Fruit fly (Drosophila melanogaster) whole organism, embryonic: ENCODE results near the gene HtrA2.

Source experiments
- ATbp ChIP-seq: fragments of 200-800 bp; sonication (Bioruptor generic); optimal IDR thresholded peaks from 2 replicates; lab custom pipeline; 2017; ENCODE audit warnings: missing biosample characterization, mild to moderate bottlenecking, missing genetic modification characterization, missing genetic modification reagents
- Adf1 ChIP-seq: fragments of 200-800 bp; sonication (Bioruptor generic); IDR thresholded peaks from 2 replicates; pipeline ENCODE4 v1.3.6; 2022; ENCODE audit warnings: missing biosample characterization, missing genetic modification characterization
- Asciz ChIP-seq: fragments of 200-800 bp; sonication (Bioruptor generic); optimal IDR thresholded peaks from 2 replicates; lab custom pipeline; 2017; ENCODE audit warnings: missing biosample characterization, mild to moderate bottlenecking, missing genetic modification characterization, missing genetic modification reagents
- CG10147 ChIP-seq: fragments of 200-800 bp; sonication (Bioruptor generic); optimal IDR thresholded peaks from 2 replicates; lab custom pipeline; 2019; ENCODE audit warnings: missing biosample characterization, mild to moderate bottlenecking, missing genetic modification characterization, moderate library complexity
- CG10321 ChIP-seq: fragments of 200-800 bp; sonication (Bioruptor generic); IDR thresholded peaks from 2 replicates; pipeline ENCODE4 v1.3.6; 2022; ENCODE audit warnings: missing biosample characterization, missing genetic modification characterization
- CG10565 ChIP-seq: fragments of 200-800 bp; sonication (Bioruptor generic); optimal IDR thresholded peaks from 3 replicates; lab custom pipeline; 2016; ENCODE audit warnings: missing biosample characterization, mild to moderate bottlenecking, missing genetic modification characterization
- CG11456 ChIP-seq: fragments of 200-800 bp; sonication (Bioruptor generic); IDR thresholded peaks from 3 replicates; pipeline ENCODE4 v1.3.6; 2022; ENCODE audit warnings: missing biosample characterization, missing genetic modification characterization
- CG11696 ChIP-seq: fragments of 200-800 bp; sonication (Bioruptor generic); IDR thresholded peaks from 2 replicates; pipeline ENCODE4 v1.3.6; 2022; ENCODE audit warnings: missing biosample characterization, missing genetic modification characterization
- CG12071 ChIP-seq: fragments of 200-800 bp; sonication (Bioruptor generic); optimal IDR thresholded peaks from 3 replicates; lab custom pipeline; 2018; ENCODE audit warnings: missing biosample characterization, mild to moderate bottlenecking, missing genetic modification characterization
- CG12391 ChIP-seq: fragments of 200-800 bp; sonication (Bioruptor generic); optimal IDR thresholded peaks from 3 replicates; lab custom pipeline; 2018; ENCODE audit warnings: missing biosample characterization, mild to moderate bottlenecking, missing genetic modification characterization, moderate library complexity
- CG14014 ChIP-seq: fragments of 200-800 bp; sonication (Bioruptor generic); IDR thresholded peaks from 2 replicates; pipeline ENCODE4 v1.3.6; 2022; ENCODE audit warnings: missing biosample characterization, missing genetic modification characterization
- CG14441 ChIP-seq: fragments of 200-800 bp; sonication (Bioruptor generic); IDR thresholded peaks from 2 replicates; pipeline ENCODE4 v1.3.6; 2022; ENCODE audit warnings: missing biosample characterization, missing genetic modification characterization
- CG14667 ChIP-seq: fragments of 200-800 bp; sonication (Bioruptor generic); IDR thresholded peaks from 2 replicates; pipeline ENCODE4 v1.3.6; 2022; ENCODE audit warnings: missing biosample characterization, missing genetic modification characterization
- CG15696 ChIP-seq: fragments of 200-800 bp; sonication (Bioruptor generic); optimal IDR thresholded peaks from 2 replicates; lab custom pipeline; 2019; ENCODE audit warnings: missing biosample characterization, mild to moderate bottlenecking, missing genetic modification characterization, moderate library complexity
- CG30403 ChIP-seq: fragments of 200-800 bp; sonication (Bioruptor generic); optimal IDR thresholded peaks from 3 replicates; lab custom pipeline; 2016; ENCODE audit warnings: missing biosample characterization, missing genetic modification characterization
- CG3281 ChIP-seq: fragments of 200-800 bp; sonication (Bioruptor generic); optimal IDR thresholded peaks from 3 replicates; lab custom pipeline; 2017; ENCODE audit warnings: missing biosample characterization, mild to moderate bottlenecking, missing genetic modification characterization
- CG33213 ChIP-seq: fragments of 200-800 bp; sonication (Bioruptor generic); optimal IDR thresholded peaks from 3 replicates; lab custom pipeline; 2016; ENCODE audit warnings: missing biosample characterization, missing genetic modification characterization
- CG3995 ChIP-seq: fragments of 200-800 bp; sonication (Bioruptor generic); optimal IDR thresholded peaks from 3 replicates; lab custom pipeline; 2016; ENCODE audit warnings: missing biosample characterization, missing genetic modification characterization
- CG6254 ChIP-seq: fragments of 200-800 bp; sonication (Bioruptor generic); optimal IDR thresholded peaks from 3 replicates; lab custom pipeline; 2017; ENCODE audit warnings: mild to moderate bottlenecking, missing biosample characterization, missing genetic modification reagents, missing genetic modification characterization
- CG6654 ChIP-seq: fragments of 200-800 bp; sonication (Bioruptor generic); optimal IDR thresholded peaks from 2 replicates; lab custom pipeline; 2017; ENCODE audit warnings: missing biosample characterization, mild to moderate bottlenecking, missing genetic modification characterization
- CG6813 ChIP-seq: fragments of 200-800 bp; sonication (Bioruptor generic); optimal IDR thresholded peaks from 2 replicates; lab custom pipeline; 2017; ENCODE audit warnings: missing biosample characterization, missing genetic modification characterization, mild to moderate bottlenecking, moderate library complexity, missing genetic modification reagents
- CG7556 ChIP-seq: fragments of 200-800 bp; sonication (Bioruptor generic); optimal IDR thresholded peaks from 2 replicates; lab custom pipeline; 2017; ENCODE audit warnings: missing biosample characterization, mild to moderate bottlenecking, missing genetic modification characterization
- CG7928 ChIP-seq: fragments of 200-800 bp; sonication (Bioruptor generic); optimal IDR thresholded peaks from 2 replicates; lab custom pipeline; 2017; ENCODE audit warnings: missing biosample characterization, mild to moderate bottlenecking, missing genetic modification characterization
- CG9215 ChIP-seq: fragments of 200-800 bp; sonication (Bioruptor generic); IDR thresholded peaks from 2 replicates; pipeline ENCODE4 v1.3.6; 2022; ENCODE audit warnings: missing biosample characterization, missing genetic modification characterization
- Dek ChIP-seq: fragments of 200-800 bp; sonication (Bioruptor generic); optimal IDR thresholded peaks from 3 replicates; lab custom pipeline; 2019; ENCODE audit warnings: missing biosample characterization, mild to moderate bottlenecking, missing genetic modification characterization, moderate library complexity
- Drgx ChIP-seq: fragments of 200-800 bp; sonication (Bioruptor generic); IDR thresholded peaks from 2 replicates; pipeline ENCODE4 v1.3.6; 2022; ENCODE audit warnings: missing biosample characterization, missing genetic modification characterization
- Ets97D ChIP-seq: fragments of 200-800 bp; sonication (Bioruptor generic); optimal IDR thresholded peaks from 3 replicates; lab custom pipeline; 2016; ENCODE audit warnings: missing biosample characterization, missing genetic modification characterization
- GATAe ChIP-seq: fragments of 200-800 bp; sonication (Bioruptor generic); conservative IDR thresholded peaks from 2 replicates; pipeline ENCODE4 v1.3.6; 2022; ENCODE audit warnings: missing biosample characterization, missing genetic modification characterization
- HLH3B ChIP-seq: fragments of 200-800 bp; sonication (Bioruptor generic); IDR thresholded peaks from 2 replicates; pipeline ENCODE4 v1.3.6; 2022; ENCODE audit warnings: missing biosample characterization, missing genetic modification characterization
- Hsf ChIP-seq: fragments of 200-800 bp; sonication (Bioruptor generic); optimal IDR thresholded peaks from 3 replicates; lab custom pipeline; 2016; ENCODE audit warnings: missing biosample characterization, missing genetic modification characterization
- Kr ChIP-seq: fragments of 200-800 bp; sonication (Bioruptor generic); optimal IDR thresholded peaks from 2 replicates; lab custom pipeline; 2017; ENCODE audit warnings: missing biosample characterization, mild to moderate bottlenecking, missing genetic modification characterization
- Neu2 ChIP-seq: fragments of 200-800 bp; sonication (Bioruptor generic); optimal IDR thresholded peaks from 3 replicates; lab custom pipeline; 2016; ENCODE audit warnings: missing biosample characterization, missing genetic modification characterization, borderline replicate concordance
- Sox102F ChIP-seq: fragments of 200-800 bp; sonication (Bioruptor generic); optimal IDR thresholded peaks from 2 replicates; lab custom pipeline; 2018; ENCODE audit warnings: missing biosample characterization, mild to moderate bottlenecking, missing genetic modification characterization, moderate library complexity
- Vsx1 ChIP-seq: fragments of 200-800 bp; sonication (Bioruptor generic); optimal IDR thresholded peaks from 2 replicates; lab custom pipeline; 2017; ENCODE audit warnings: missing biosample characterization, mild to moderate bottlenecking, missing genetic modification characterization, missing genetic modification reagents
- ap ChIP-seq: fragments of 200-800 bp; sonication (Bioruptor generic); IDR thresholded peaks from 2 replicates; pipeline ENCODE4 v1.3.6; 2022; ENCODE audit warnings: missing biosample characterization, missing genetic modification characterization
- bab2 ChIP-seq: fragments of 200-800 bp; sonication (Bioruptor generic); optimal IDR thresholded peaks from 2 replicates; lab custom pipeline; 2016; ENCODE audit warnings: missing biosample characterization, missing genetic modification characterization
- bcd ChIP-seq: fragments of 200-800 bp; sonication (Bioruptor generic); optimal IDR thresholded peaks from 2 replicates; lab custom pipeline; 2017; ENCODE audit warnings: missing biosample characterization, mild to moderate bottlenecking, missing genetic modification characterization
- caup ChIP-seq: fragments of 200-800 bp; sonication (Bioruptor generic); optimal IDR thresholded peaks from 3 replicates; lab custom pipeline; 2017; ENCODE audit warnings: missing biosample characterization, mild to moderate bottlenecking, missing genetic modification characterization, moderate library complexity; ENCODE audit not compliant: severe bottlenecking
- danr ChIP-seq: fragments of 200-800 bp; sonication (Bioruptor generic); IDR thresholded peaks from 2 replicates; pipeline ENCODE4 v1.3.6; 2022; ENCODE audit warnings: missing biosample characterization, missing genetic modification characterization
- ewg ChIP-seq: fragments of 200-800 bp; sonication (Bioruptor generic); optimal IDR thresholded peaks from 3 replicates; lab custom pipeline; 2017; ENCODE audit warnings: mild to moderate bottlenecking, missing biosample characterization, missing genetic modification reagents, missing genetic modification characterization
- fu2 ChIP-seq: fragments of 200-800 bp; sonication (Bioruptor generic); optimal IDR thresholded peaks from 2 replicates; lab custom pipeline; 2016; ENCODE audit warnings: missing biosample characterization, missing genetic modification characterization
- klu ChIP-seq: fragments of 200-800 bp; sonication (Bioruptor generic); IDR thresholded peaks from 2 replicates; pipeline ENCODE4 v1.3.6; 2022; ENCODE audit warnings: missing biosample characterization, missing genetic modification characterization
- lab ChIP-seq: fragments of 200-800 bp; sonication (Bioruptor generic); optimal IDR thresholded peaks from 3 replicates; lab custom pipeline; 2017; ENCODE audit warnings: missing biosample characterization, missing genetic modification characterization, mild to moderate bottlenecking, moderate library complexity, missing genetic modification reagents
- mld ChIP-seq: fragments of 200-800 bp; sonication (Bioruptor generic); IDR thresholded peaks from 3 replicates; pipeline ENCODE4 v1.3.6; 2022; ENCODE audit warnings: missing biosample characterization, missing genetic modification characterization; ENCODE audit not compliant: partially characterized antibody
- pb ChIP-seq: fragments of 200-800 bp; sonication (Bioruptor generic); optimal IDR thresholded peaks from 3 replicates; lab custom pipeline; 2016; ENCODE audit warnings: missing biosample characterization, missing genetic modification characterization
- pfk ChIP-seq: fragments of 200-800 bp; sonication (Bioruptor generic); optimal IDR thresholded peaks from 2 replicates; lab custom pipeline; 2018; ENCODE audit warnings: missing biosample characterization, mild to moderate bottlenecking, missing genetic modification characterization, moderate library complexity
- pita ChIP-seq: fragments of 200-800 bp; sonication (Bioruptor generic); optimal IDR thresholded peaks from 2 replicates; lab custom pipeline; 2017; ENCODE audit warnings: missing biosample characterization, mild to moderate bottlenecking, missing genetic modification characterization
- sc ChIP-seq, 3 experiments: fragments of >200 bp in 2 of 3; fragments of 200-800 bp in 1 of 3; sonication (Bioruptor generic) in 1 of 3; optimal IDR thresholded peaks; 2 replicates in 2 of 3; 3 replicates in 1 of 3; lab custom pipeline; 2017; ENCODE audit warnings: mild to moderate bottlenecking in 1 of 3, missing biosample characterization in 1 of 3, missing genetic modification characterization in 1 of 3, missing genetic modification reagents in 1 of 3
- schlank ChIP-seq: fragments of 200-800 bp; sonication (Bioruptor generic); optimal IDR thresholded peaks from 2 replicates; lab custom pipeline; 2018; ENCODE audit warnings: missing biosample characterization, mild to moderate bottlenecking, missing genetic modification characterization
- sens-2 ChIP-seq: fragments of 200-800 bp; sonication (Bioruptor generic); IDR thresholded peaks from 2 replicates; pipeline ENCODE4 v1.3.6; 2022; ENCODE audit warnings: missing biosample characterization, missing genetic modification characterization
- ssp ChIP-seq: fragments of 200-800 bp; sonication (Bioruptor generic); IDR thresholded peaks from 2 replicates; pipeline ENCODE4 v1.3.6; 2022; ENCODE audit warnings: missing biosample characterization, missing genetic modification characterization
- wdn ChIP-seq: fragments of 200-800 bp; sonication (Bioruptor generic); IDR thresholded peaks from 2 replicates; pipeline ENCODE4 v1.3.6; 2022; ENCODE audit warnings: missing biosample characterization, missing genetic modification characterization
- zfh2 ChIP-seq: fragments of 200-800 bp; sonication (Bioruptor generic); optimal IDR thresholded peaks from 2 replicates; lab custom pipeline; 2016; ENCODE audit warnings: missing biosample characterization, missing genetic modification characterization

HtrA2 gene

dm6 chr3R:14526657-14527056 is 15.1 kb upstream of the HtrA2 start (continued):
- TF ChIP-seq CG10565 (no peak), CG6813 (GFP tag; lab: Kevin White, UChicago) (peak; percentile 43), caup (GFP tag; lab: Kevin White, UChicago) (peak; percentile 7), Kr (GFP tag; lab: Kevin White, UChicago) (no peak), CG11696 (GFP tag; lab: Robert Waterston, UW) (no peak), ssp (GFP tag; lab: Robert Waterston, UW) (no peak), schlank (tag; lab: Kevin White, UChicago) (no peak), sc (optimal IDR thresholded peaks at IDR 0.05; lab: Kevin White, UChicago) (no peak), sc (GFP tag; optimal IDR thresholded peaks at IDR 0.05; lab: Kevin White, UChicago) (no peak), pfk (GFP tag; lab: Kevin White, UChicago) (no peak), CG12071 (GFP tag; lab: Kevin White, UChicago) (peak; percentile 21), Asciz (GFP tag; lab: Kevin White, UChicago) (peak; percentile 50), ap (GFP tag; lab: Robert Waterston, UW) (no peak), CG6654 (GFP tag; lab: Kevin White, UChicago) (no peak), Sox102F (GFP tag; lab: Kevin White, UChicago) (peak; percentile 12), CG9215 (GFP tag; lab: Robert Waterston, UW) (no peak), ewg (GFP tag; lab: Kevin White, UChicago) (no peak), Neu2 (no peak), CG3281 (peak; percentile 23), CG10147 (no peak), Hsf (GFP tag; lab: Kevin White, UChicago) (no peak), ATbp (GFP tag; lab: Kevin White, UChicago) (peak; percentile 16), CG14441 (GFP tag; lab: Robert Waterston, UW) (no peak), CG7928 (GFP tag; lab: Kevin White, UChicago) (no peak), Vsx1 (GFP tag; lab: Kevin White, UChicago) (no peak), bab2 (GFP tag; lab: Kevin White, UChicago) (no peak), CG15696 (tag; lab: Kevin White, UChicago) (no peak), Dek (no peak), CG14667 (GFP tag; lab: Robert Waterston, UW) (no peak), CG6254 (GFP tag; lab: Kevin White, UChicago) (no peak), Drgx (GFP tag; lab: Robert Waterston, UW) (no peak), CG14014 (GFP tag; lab: Robert Waterston, UW) (no peak), pita (GFP tag; lab: Kevin White, UChicago) (no peak), lab (GFP tag; lab: Kevin White, UChicago) (peak; percentile 58), Adf1 (no peak), CG33213 (GFP tag; lab: Kevin White, UChicago) (no peak), CG7556 (no peak), CG11456 (GFP tag; lab: Robert Waterston, UW) (no peak), danr (no peak)

dm6 chr3R:14520749-14521148 is 9.2 kb upstream of the HtrA2 start, which contains the start of gene Cyp313a1:
Gene Cyp313a1 (plus strand): TSS chr3R:14521049.
- no peak for TF ChIP-seq GATAe (GFP tag; lab: Robert Waterston, UW)
- no peak for TF ChIP-seq HLH3B (GFP tag; lab: Robert Waterston, UW)
- no peak for TF ChIP-seq CG3995
- no peak for TF ChIP-seq fu2
- TF ChIP-seq bcd (GFP tag; lab: Kevin White, UChicago): no peak
- TF ChIP-seq sens-2 (GFP tag; lab: Robert Waterston, UW): no peak
- TF ChIP-seq Ets97D (GFP tag; lab: Kevin White, UChicago): no peak
- no peak for TF ChIP-seq CG12391 (tag; lab: Kevin White, UChicago)
- no peak for TF ChIP-seq CG30403 (GFP tag; lab: Kevin White, UChicago)
- no peak for TF ChIP-seq klu (GFP tag; lab: Robert Waterston, UW)
- no peak for TF ChIP-seq wdn (GFP tag; lab: Robert Waterston, UW)
- TF ChIP-seq mld: no peak
- no peak for TF ChIP-seq pb (GFP tag; lab: Kevin White, UChicago)
- TF ChIP-seq zfh2 (GFP tag; lab: Kevin White, UChicago): no peak
- TF ChIP-seq CG10321: no peak
